Fruit fly (Drosophila melanogaster) whole organism, embryonic: Measurements from ENCODE around the gene Myo95E.
A peak's percentile ranks its signal among the peaks of the same experiment; 100 is the strongest.

Experiments
- B-H1 ChIP-seq: fragments of 200-800 bp; sonication (Bioruptor generic); IDR thresholded peaks from 3 replicates; pipeline ENCODE4 v1.3.6; 2022; ENCODE audit warnings: missing biosample characterization, missing genetic modification characterization
- Bdp1 ChIP-seq: fragments of 200-800 bp; sonication (Bioruptor generic); optimal IDR thresholded peaks from 3 replicates; lab custom pipeline; 2016; ENCODE audit warnings: missing biosample characterization, missing genetic modification characterization
- CG10209 ChIP-seq: fragments of 200-800 bp; sonication (Bioruptor generic); optimal IDR thresholded peaks from 3 replicates; lab custom pipeline; 2017; ENCODE audit warnings: missing biosample characterization, mild to moderate bottlenecking, missing genetic modification characterization, missing genetic modification reagents
- CG1233 ChIP-seq: fragments of 200-800 bp; sonication (Bioruptor generic); optimal IDR thresholded peaks from 4 replicates; lab custom pipeline; 2018; ENCODE audit warnings: missing biosample characterization, mild to moderate bottlenecking, missing genetic modification characterization
- CG15011 ChIP-seq: fragments of 200-800 bp; sonication (Bioruptor generic); optimal IDR thresholded peaks from 3 replicates; lab custom pipeline; 2018; ENCODE audit warnings: missing biosample characterization, mild to moderate bottlenecking, missing genetic modification characterization
- CG15696 ChIP-seq: fragments of 200-800 bp; sonication (Bioruptor generic); optimal IDR thresholded peaks from 2 replicates; lab custom pipeline; 2019; ENCODE audit warnings: missing biosample characterization, mild to moderate bottlenecking, missing genetic modification characterization, moderate library complexity
- CG1647 ChIP-seq: fragments of 200-800 bp; sonication (Bioruptor generic); optimal IDR thresholded peaks from 3 replicates; lab custom pipeline; 2016; ENCODE audit warnings: missing biosample characterization, missing genetic modification characterization
- CG16779 ChIP-seq: fragments of 200-800 bp; sonication (Bioruptor generic); IDR thresholded peaks from 2 replicates; pipeline ENCODE4 v1.3.6; 2022; ENCODE audit warnings: missing biosample characterization, missing genetic modification characterization
- CG17359 ChIP-seq: fragments of 200-800 bp; sonication (Bioruptor generic); optimal IDR thresholded peaks from 3 replicates; lab custom pipeline; 2018; ENCODE audit warnings: missing biosample characterization, mild to moderate bottlenecking, missing genetic modification characterization, moderate library complexity
- CG2678 ChIP-seq: fragments of 200-800 bp; sonication (Bioruptor generic); optimal IDR thresholded peaks from 3 replicates; lab custom pipeline; 2019; ENCODE audit warnings: missing biosample characterization, mild to moderate bottlenecking, missing genetic modification characterization, moderate library complexity
- CG30431 ChIP-seq: fragments of 200-800 bp; sonication (Bioruptor generic); optimal IDR thresholded peaks from 2 replicates; lab custom pipeline; 2017; ENCODE audit warnings: missing biosample characterization, missing genetic modification characterization
- CG3281 ChIP-seq: fragments of 200-800 bp; sonication (Bioruptor generic); optimal IDR thresholded peaks from 3 replicates; lab custom pipeline; 2017; ENCODE audit warnings: missing biosample characterization, mild to moderate bottlenecking, missing genetic modification characterization
- CG33213 ChIP-seq: fragments of 200-800 bp; sonication (Bioruptor generic); optimal IDR thresholded peaks from 3 replicates; lab custom pipeline; 2016; ENCODE audit warnings: missing biosample characterization, missing genetic modification characterization
- CG42726 ChIP-seq: fragments of 200-800 bp; sonication (Bioruptor generic); IDR thresholded peaks from 2 replicates; pipeline ENCODE4 v1.3.6; 2022; ENCODE audit warnings: missing biosample characterization, missing genetic modification characterization; ENCODE audit not compliant: partially characterized antibody
- CG6854 ChIP-seq: fragments of 200-800 bp; sonication (Bioruptor generic); optimal IDR thresholded peaks from 3 replicates; lab custom pipeline; 2017; ENCODE audit warnings: missing biosample characterization, mild to moderate bottlenecking, missing genetic modification characterization
- CG9797 ChIP-seq: fragments of 200-800 bp; sonication (Bioruptor generic); optimal IDR thresholded peaks from 3 replicates; lab custom pipeline; 2018; ENCODE audit warnings: missing biosample characterization, mild to moderate bottlenecking, missing genetic modification characterization
- D19A ChIP-seq: fragments of 200-800 bp; optimal IDR thresholded peaks from 3 replicates; lab custom pipeline; 2019; ENCODE audit warnings: missing biosample characterization, mild to moderate bottlenecking, missing genetic modification characterization, moderate library complexity
- Dbx ChIP-seq: fragments of 200-800 bp; sonication (Bioruptor generic); IDR thresholded peaks from 3 replicates; pipeline ENCODE4 v1.3.6; 2022; ENCODE audit warnings: missing biosample characterization, missing genetic modification characterization
- Hand ChIP-seq: fragments of 200-800 bp; sonication (Bioruptor generic); optimal IDR thresholded peaks from 2 replicates; lab custom pipeline; 2017; ENCODE audit warnings: mild to moderate bottlenecking, missing biosample characterization, missing genetic modification reagents, missing genetic modification characterization
- Hr51 ChIP-seq, 2 experiments: fragments of 200-800 bp; sonication (Bioruptor generic); optimal IDR thresholded peaks; 2 replicates in 1 of 2; 3 replicates in 1 of 2; lab custom pipeline; 2016 to 2018; ENCODE audit warnings: missing biosample characterization in 2 of 2, missing genetic modification characterization in 2 of 2, mild to moderate bottlenecking in 1 of 2, moderate library complexity in 1 of 2
- Jarid2 ChIP-seq: fragments of 200-800 bp; sonication (Bioruptor generic); optimal IDR thresholded peaks from 3 replicates; lab custom pipeline; 2017; ENCODE audit warnings: mild to moderate bottlenecking, missing biosample characterization, missing genetic modification reagents, missing genetic modification characterization
- MBD-R2 ChIP-seq: fragments of 200-800 bp; sonication (Bioruptor generic); IDR thresholded peaks from 2 replicates; pipeline ENCODE4 v1.3.6; 2022; ENCODE audit warnings: missing biosample characterization, missing genetic modification characterization
- NC2β ChIP-seq: fragments of 200-800 bp; sonication (Bioruptor generic); optimal IDR thresholded peaks from 2 replicates; lab custom pipeline; 2016; ENCODE audit warnings: missing biosample characterization, missing genetic modification characterization
- Nf-YC ChIP-seq: fragments of 200-800 bp; optimal IDR thresholded peaks from 3 replicates; lab custom pipeline; 2019; ENCODE audit warnings: missing biosample characterization, mild to moderate bottlenecking, missing genetic modification characterization, moderate library complexity
- Oaz ChIP-seq: fragments of 200-800 bp; sonication (Bioruptor generic); IDR thresholded peaks from 2 replicates; pipeline ENCODE4 v1.3.6; 2022; ENCODE audit warnings: missing biosample characterization, missing genetic modification characterization
- Oli ChIP-seq: fragments of 200-800 bp; sonication (Bioruptor generic); optimal IDR thresholded peaks from 2 replicates; lab custom pipeline; 2018; ENCODE audit warnings: missing biosample characterization, mild to moderate bottlenecking, missing genetic modification characterization, moderate library complexity
- Ravus ChIP-seq: fragments of 200-800 bp; sonication (Bioruptor generic); IDR thresholded peaks from 2 replicates; pipeline ENCODE4 v1.3.6; 2022; ENCODE audit warnings: missing biosample characterization, missing genetic modification characterization
- Sox100B ChIP-seq: fragments of 200-800 bp; sonication (Bioruptor generic); optimal IDR thresholded peaks from 3 replicates; lab custom pipeline; 2018; ENCODE audit warnings: missing biosample characterization, mild to moderate bottlenecking, missing genetic modification characterization
- Sox102F ChIP-seq: fragments of 200-800 bp; sonication (Bioruptor generic); optimal IDR thresholded peaks from 2 replicates; lab custom pipeline; 2018; ENCODE audit warnings: missing biosample characterization, mild to moderate bottlenecking, missing genetic modification characterization, moderate library complexity
- Sry-β ChIP-seq: fragments of 200-800 bp; sonication (Bioruptor generic); optimal IDR thresholded peaks from 2 replicates; lab custom pipeline; 2018; ENCODE audit warnings: missing biosample characterization, mild to moderate bottlenecking, missing genetic modification characterization, moderate library complexity
- ac ChIP-seq: fragments of 200-800 bp; sonication (Bioruptor generic); optimal IDR thresholded peaks from 3 replicates; lab custom pipeline; 2017; ENCODE audit warnings: missing biosample characterization, mild to moderate bottlenecking, missing genetic modification characterization
- bab2 ChIP-seq: fragments of 200-800 bp; sonication (Bioruptor generic); optimal IDR thresholded peaks from 2 replicates; lab custom pipeline; 2016; ENCODE audit warnings: missing biosample characterization, missing genetic modification characterization
- bbx ChIP-seq: fragments of 200-800 bp; sonication (Bioruptor generic); IDR thresholded peaks from 2 replicates; pipeline ENCODE4 v1.3.6; 2022; ENCODE audit warnings: missing biosample characterization, missing genetic modification characterization; ENCODE audit not compliant: partially characterized antibody
- bowl ChIP-seq: fragments of 200-800 bp; sonication (Bioruptor generic); IDR thresholded peaks from 2 replicates; pipeline ENCODE4 v1.3.6; 2022; ENCODE audit warnings: missing biosample characterization, missing genetic modification characterization
- ci ChIP-seq: fragments of 200-800 bp; sonication (Bioruptor generic); IDR thresholded peaks from 3 replicates; pipeline ENCODE4 v1.3.6; 2022; ENCODE audit warnings: missing biosample characterization, missing genetic modification characterization
- dimm ChIP-seq: fragments of 200-800 bp; sonication (Bioruptor generic); IDR thresholded peaks from 2 replicates; pipeline ENCODE4 v1.3.6; 2022; ENCODE audit warnings: missing biosample characterization, missing genetic modification characterization
- exex ChIP-seq: fragments of 200-800 bp; sonication (Bioruptor generic); optimal IDR thresholded peaks from 4 replicates; lab custom pipeline; 2018; ENCODE audit warnings: missing biosample characterization, mild to moderate bottlenecking, missing genetic modification characterization, moderate library complexity
- gcm ChIP-seq: fragments of 200-800 bp; sonication (Bioruptor generic); optimal IDR thresholded peaks from 2 replicates; lab custom pipeline; 2019; ENCODE audit warnings: missing biosample characterization, mild to moderate bottlenecking, missing genetic modification characterization, moderate library complexity
- gt ChIP-seq: fragments of 200-800 bp; sonication (Bioruptor generic); IDR thresholded peaks from 2 replicates; pipeline ENCODE4 v1.3.6; 2022; ENCODE audit warnings: missing biosample characterization, missing genetic modification characterization
- ham ChIP-seq: fragments of 200-800 bp; sonication (Bioruptor generic); IDR thresholded peaks from 2 replicates; pipeline ENCODE4 v1.3.6; 2022; ENCODE audit warnings: missing biosample characterization, missing genetic modification characterization
- hbn ChIP-seq: fragments of 200-800 bp; sonication (Bioruptor generic); IDR thresholded peaks from 2 replicates; pipeline ENCODE4 v1.3.6; 2022; ENCODE audit warnings: missing biosample characterization, missing genetic modification characterization; ENCODE audit not compliant: partially characterized antibody
- jigr1 ChIP-seq: fragments of 200-800 bp; sonication (Bioruptor generic); IDR thresholded peaks from 3 replicates; pipeline ENCODE4 v1.3.6; 2022; ENCODE audit warnings: missing biosample characterization, missing genetic modification characterization
- p53 ChIP-seq: fragments of 200-800 bp; sonication (Bioruptor generic); optimal IDR thresholded peaks from 2 replicates; lab custom pipeline; 2016; ENCODE audit warnings: missing biosample characterization, missing genetic modification characterization
- pb ChIP-seq: fragments of 200-800 bp; sonication (Bioruptor generic); optimal IDR thresholded peaks from 3 replicates; lab custom pipeline; 2016; ENCODE audit warnings: missing biosample characterization, missing genetic modification characterization
- repo ChIP-seq: fragments of 200-800 bp; sonication (Bioruptor generic); optimal IDR thresholded peaks from 2 replicates; lab custom pipeline; 2016; ENCODE audit warnings: missing biosample characterization, missing genetic modification characterization
- run ChIP-seq: fragments of 200-800 bp; sonication (Bioruptor generic); optimal IDR thresholded peaks from 3 replicates; lab custom pipeline; 2018; ENCODE audit warnings: missing biosample characterization, mild to moderate bottlenecking, missing genetic modification characterization
- sna ChIP-seq: fragments of 200-800 bp; sonication (Bioruptor generic); IDR thresholded peaks from 2 replicates; pipeline ENCODE4 v1.3.6; 2022; ENCODE audit warnings: missing biosample characterization, missing genetic modification characterization; ENCODE audit not compliant: partially characterized antibody
- twi ChIP-seq: fragments of 200-800 bp; optimal IDR thresholded peaks from 2 replicates; lab custom pipeline; 2019; ENCODE audit warnings: missing biosample characterization, mild to moderate bottlenecking, missing genetic modification characterization, moderate library complexity
- vfl ChIP-seq: fragments of 200-800 bp; sonication (Bioruptor generic); optimal IDR thresholded peaks from 2 replicates; lab custom pipeline; 2016; ENCODE audit warnings: missing biosample characterization, missing genetic modification characterization
- zen ChIP-seq: fragments of 200-800 bp; sonication (Bioruptor generic); optimal IDR thresholded peaks from 3 replicates; lab custom pipeline; 2018; ENCODE audit warnings: missing biosample characterization, mild to moderate bottlenecking, missing genetic modification characterization, moderate library complexity

Myo95E gene

dm6 chr3R:24141013-24141592 lies 20.2 kb downstream of the Myo95E start, which contains the start of gene Kal1 (continued):
- peak; percentile 88 for TF ChIP-seq twi (tag; lab: Kevin White, UChicago)
- peak; percentile 81 for TF ChIP-seq CG30431 (GFP tag; lab: Kevin White, UChicago)
- TF ChIP-seq ci (GFP tag; lab: Robert Waterston, UW): peak; percentile 98
- TF ChIP-seq gt (GFP tag; lab: Robert Waterston, UW): peak; percentile 60; the same call in 1 of the 2 replicates
- TF ChIP-seq bbx (GFP tag; lab: Robert Waterston, UW): no peak
- peak; percentile 2 for TF ChIP-seq CG33213 (GFP tag; lab: Kevin White, UChicago)
- peak; percentile 95 for TF ChIP-seq Oli (tag; lab: Kevin White, UChicago)
- TF ChIP-seq CG15011 (GFP tag; lab: Kevin White, UChicago): peak; percentile 82
- TF ChIP-seq Sry-β (GFP tag; lab: Kevin White, UChicago): peak; percentile 54
- TF ChIP-seq ham (GFP tag; lab: Robert Waterston, UW): no peak
- peak; percentile 69 for TF ChIP-seq Jarid2 (GFP tag; lab: Kevin White, UChicago)
- TF ChIP-seq hbn (GFP tag; lab: Robert Waterston, UW): no peak
- peak; percentile 71 for TF ChIP-seq Dbx (GFP tag; lab: Robert Waterston, UW)
- peak; percentile 57 for TF ChIP-seq ac (GFP tag; lab: Kevin White, UChicago)
- TF ChIP-seq Oaz: peak; percentile 84
- TF ChIP-seq CG9797 (GFP tag; lab: Kevin White, UChicago): peak; percentile 46
- TF ChIP-seq CG42726: no peak
- peak; percentile 53 for TF ChIP-seq CG15696 (tag; lab: Kevin White, UChicago)
- TF ChIP-seq sna: peak; percentile 59; the same call in 1 of the 2 replicates
- TF ChIP-seq Bdp1 (GFP tag; lab: Kevin White, UChicago): no peak
- peak; percentile 96 for TF ChIP-seq Sox102F (GFP tag; lab: Kevin White, UChicago)
- TF ChIP-seq CG2678 (tag; lab: Kevin White, UChicago): peak; percentile 92
- TF ChIP-seq CG1647 (GFP tag; lab: Kevin White, UChicago): no peak
- peak; percentile 56 for TF ChIP-seq exex (tag; lab: Kevin White, UChicago)
- no peak for TF ChIP-seq NC2β (GFP tag; lab: Kevin White, UChicago)
- TF ChIP-seq Hand: peak; percentile 73
- TF ChIP-seq Sox100B (GFP tag; lab: Kevin White, UChicago): peak; percentile 95
- no peak for TF ChIP-seq p53 (GFP tag; lab: Kevin White, UChicago)
- peak; percentile 58 for TF ChIP-seq MBD-R2
- peak; percentile 86 for TF ChIP-seq CG6854 (GFP tag; lab: Kevin White, UChicago)
- peak; percentile 81 for TF ChIP-seq zen
- peak; percentile 83 for TF ChIP-seq CG1233 (GFP tag; lab: Kevin White, UChicago)
- peak; percentile 91 for TF ChIP-seq CG10209
- TF ChIP-seq bowl (GFP tag; lab: Robert Waterston, UW): peak; percentile 85
- peak; percentile 93 for TF ChIP-seq D19A
- TF ChIP-seq bab2 (GFP tag; lab: Kevin White, UChicago): peak; percentile 24
- TF ChIP-seq CG16779 (GFP tag; lab: Robert Waterston, UW): no peak
- TF ChIP-seq B-H1: peak; percentile 80
- TF ChIP-seq pb (GFP tag; lab: Kevin White, UChicago): no peak
- no peak for TF ChIP-seq repo (GFP tag; lab: Kevin White, UChicago)
- peak; percentile 91 for TF ChIP-seq run (tag; lab: Kevin White, UChicago)
- TF ChIP-seq jigr1 (GFP tag; lab: Robert Waterston, UW): peak; percentile 80
- no peak for TF ChIP-seq vfl
- TF ChIP-seq Nf-YC: peak; percentile 67
- peak; percentile 83 for TF ChIP-seq dimm
- TF ChIP-seq CG3281 (GFP tag; lab: Kevin White, UChicago): peak; percentile 85
- peak; percentile 17 to 96 for TF ChIP-seq Hr51 (GFP tag; optimal IDR thresholded peaks at IDR 0.05; lab: Kevin White, UChicago)
- TF ChIP-seq CG17359: peak; percentile 96
- peak; percentile 67; the same call in 1 of the 2 replicates for TF ChIP-seq Ravus (GFP tag; lab: Robert Waterston, UW)
- TF ChIP-seq gcm: peak; percentile 95
